Worm (Caenorhabditis elegans): ENCODE measurements around the gene F59E12.1.

- TF ChIP-seq nhr-28 (tag; optimal IDR thresholded peaks at IDR 0.05) (no peak), elt-3 (tag; optimal IDR thresholded peaks at IDR 0.05) (no peak)
These were observed 13.2 kb downstream of the F59E12.1 start for ce11 chrII:5667540-5667939.
